Worm (Caenorhabditis elegans) whole organism, L1 larva: ENCODE results near the gene rig-4.

Experiments used
- C04F5.9 ChIP-seq: sonication (generic microtip); optimal IDR thresholded peaks from 2 replicates; lab custom pipeline; 2016; ENCODE audit warnings: missing genetic modification characterization, missing compliant biosample characterization
- F16B12.6 ChIP-seq: fragments of 150-350 bp; optimal IDR thresholded peaks from 2 replicates; lab custom pipeline; 2014; ENCODE audit warnings: missing biosample characterization, missing genetic modification characterization
- Y116A8C.19 ChIP-seq: sonication (generic microtip); optimal IDR thresholded peaks from 2 replicates; lab custom pipeline; 2016; ENCODE audit warnings: missing compliant biosample characterization, missing genetic modification characterization, borderline replicate concordance
- aha-1 ChIP-seq: fragments of 150-350 bp; optimal IDR thresholded peaks from 2 replicates; lab custom pipeline; 2014; ENCODE audit warnings: missing biosample characterization, missing genetic modification characterization
- aly-2 ChIP-seq: fragments of 150-350 bp; optimal IDR thresholded peaks from 2 replicates; lab custom pipeline; 2014; ENCODE audit warnings: missing biosample characterization, missing genetic modification characterization
- ama-1 ChIP-seq: fragments of 150-350 bp; optimal IDR thresholded peaks from 2 replicates; lab custom pipeline; 2014
- ceh-63 ChIP-seq: fragments of 200-800 bp; sonication (Bioruptor generic); optimal IDR thresholded peaks from 2 replicates; lab custom pipeline; 2018; ENCODE audit warnings: mild to moderate bottlenecking, missing genetic modification characterization, missing compliant biosample characterization
- ceh-88 ChIP-seq: fragments of 200-800 bp; sonication (Bioruptor generic); IDR thresholded peaks from 2 replicates; pipeline ENCODE4 v1.3.6; 2022; ENCODE audit warnings: missing genetic modification characterization, missing compliant biosample characterization
- dpl-1 ChIP-seq, 3 experiments: fragments of 150-350 bp in 2 of 3; sonication (generic microtip) in 1 of 3; optimal IDR thresholded peaks; 2 replicates each; lab custom pipeline; 2014 to 2017; ENCODE audit warnings: missing biosample characterization in 3 of 3, missing genetic modification characterization in 3 of 3, missing genetic modification reagents in 3 of 3
- dsc-1 ChIP-seq: sonication (generic microtip); optimal IDR thresholded peaks from 2 replicates; lab custom pipeline; 2016; ENCODE audit warnings: mild to moderate bottlenecking, missing genetic modification characterization, missing compliant biosample characterization
- efl-1 ChIP-seq, 4 experiments: fragments of 150-350 bp; optimal IDR thresholded peaks in 3 of 4; peaks in 1 of 4; 1 replicate in 1 of 4; 2 replicates in 3 of 4; lab custom pipeline; 2014; ENCODE audit warnings: missing biosample characterization in 2 of 4, missing genetic modification characterization in 2 of 4, missing genetic modification reagents in 2 of 4
- egl-27 ChIP-seq, 2 experiments: fragments of 150-350 bp in 1 of 2; sonication (generic microtip); optimal IDR thresholded peaks; 3 replicates each; lab custom pipeline; 2017 to 2018; ENCODE audit warnings: missing biosample characterization in 2 of 2, missing genetic modification characterization in 2 of 2, missing genetic modification reagents in 2 of 2
- elt-3 ChIP-seq, 6 experiments: fragments of 150-350 bp in 1 of 6; sonication (generic microtip); optimal IDR thresholded peaks; 2 replicates each; lab custom pipeline; 2017 to 2018; ENCODE audit warnings: missing biosample characterization in 6 of 6, missing genetic modification characterization in 6 of 6, inconsistent platforms in 1 of 6
- fkh-4 ChIP-seq: sonication (generic microtip); optimal IDR thresholded peaks from 2 replicates; lab custom pipeline; 2016; ENCODE audit warnings: missing compliant biosample characterization, missing genetic modification characterization, borderline replicate concordance
- grh-1 ChIP-seq: fragments of 200-800 bp; sonication (Bioruptor generic); IDR thresholded peaks from 2 replicates; pipeline ENCODE4 v1.3.6; 2022; ENCODE audit warnings: missing genetic modification reagents, missing genetic modification characterization, missing compliant biosample characterization
- irx-1 ChIP-seq: sonication (generic microtip); optimal IDR thresholded peaks from 2 replicates; lab custom pipeline; 2016; ENCODE audit warnings: missing genetic modification characterization, missing compliant biosample characterization
- isw-1 ChIP-seq: fragments of 200-800 bp; sonication (Bioruptor generic); IDR thresholded peaks from 2 replicates; pipeline ENCODE4 v1.3.6; 2022; ENCODE audit warnings: missing genetic modification characterization, missing compliant biosample characterization
- lin-35 ChIP-seq, 2 experiments: fragments of 150-350 bp; optimal IDR thresholded peaks; 2 replicates each; lab custom pipeline; 2014; ENCODE audit warnings: missing biosample characterization in 2 of 2, missing genetic modification characterization in 2 of 2, missing genetic modification reagents in 2 of 2
- lsy-2 ChIP-seq, 2 experiments: fragments of 150-350 bp; optimal IDR thresholded peaks; 2 replicates each; lab custom pipeline; 2014; ENCODE audit warnings: missing biosample characterization in 2 of 2, missing genetic modification characterization in 2 of 2
- mdl-1 ChIP-seq, 2 experiments: fragments of 150-350 bp; optimal IDR thresholded peaks; 2 replicates each; lab custom pipeline; 2014 to 2017; ENCODE audit warnings: missing biosample characterization in 2 of 2, missing genetic modification characterization in 2 of 2, inconsistent platforms in 1 of 2
- nhr-11 ChIP-seq: fragments of 150-350 bp; optimal IDR thresholded peaks from 2 replicates; lab custom pipeline; 2014; ENCODE audit warnings: missing biosample characterization, missing genetic modification characterization
- nhr-19 ChIP-seq: fragments of 200-800 bp; sonication (Bioruptor generic); conservative IDR thresholded peaks from 2 replicates; pipeline ENCODE4 v1.3.6; 2022; ENCODE audit warnings: missing genetic modification characterization, missing compliant biosample characterization
- nhr-237 ChIP-seq: fragments of 150-350 bp; optimal IDR thresholded peaks from 2 replicates; lab custom pipeline; 2014; ENCODE audit warnings: missing biosample characterization, missing genetic modification characterization
- nhr-47 ChIP-seq: sonication (generic microtip); optimal IDR thresholded peaks from 2 replicates; lab custom pipeline; 2016; ENCODE audit warnings: mild to moderate bottlenecking, missing genetic modification characterization, moderate library complexity, missing compliant biosample characterization
- nhr-71 ChIP-seq: sonication (generic microtip); optimal IDR thresholded peaks from 2 replicates; lab custom pipeline; 2016; ENCODE audit warnings: mild to moderate bottlenecking, missing genetic modification characterization, moderate library complexity, missing compliant biosample characterization
- nhr-85 ChIP-seq: sonication (generic microtip); peaks from one replicate; lab custom pipeline; 2016; ENCODE audit warnings: missing genetic modification characterization, inconsistent platforms, missing compliant biosample characterization
- pag-3 ChIP-seq: sonication (generic microtip); optimal IDR thresholded peaks from 2 replicates; lab custom pipeline; 2017; ENCODE audit warnings: missing genetic modification characterization, mild to moderate bottlenecking, missing compliant biosample characterization, antibody characterized with exemption, borderline replicate concordance; ENCODE audit not compliant: insufficient read depth
- pax-3 ChIP-seq: fragments of 200-800 bp; sonication (Bioruptor generic); optimal IDR thresholded peaks from 2 replicates; lab custom pipeline; 2018; ENCODE audit warnings: mild to moderate bottlenecking, missing genetic modification characterization, moderate library complexity, missing compliant biosample characterization
- rnt-1 ChIP-seq: sonication (generic microtip); optimal IDR thresholded peaks from 2 replicates; lab custom pipeline; 2016; ENCODE audit warnings: mild to moderate bottlenecking, missing genetic modification characterization, moderate library complexity, missing compliant biosample characterization
- sox-4 ChIP-seq: sonication (generic microtip); optimal IDR thresholded peaks from 2 replicates; lab custom pipeline; 2016; ENCODE audit warnings: missing genetic modification characterization, missing compliant biosample characterization
- zip-4 ChIP-seq: fragments of 200-800 bp; sonication (Bioruptor generic); optimal IDR thresholded peaks from 2 replicates; lab custom pipeline; 2018; ENCODE audit warnings: mild to moderate bottlenecking, missing genetic modification characterization, moderate library complexity, missing compliant biosample characterization

rig-4 gene

ce11 chrIV:7956643-7957317, 47.1 kb downstream of the rig-4 start, which contains the start of gene csr-1:
TSS of gene csr-1 (plus strand) at chrIV:7957267.
- no peak for TF ChIP-seq nhr-11 (tag; lab: Kevin White, UChicago)

- TF ChIP-seq nhr-237 (tag; lab: Kevin White, UChicago) (no peak), fkh-4 (tag; lab: Kevin White, UChicago) (no peak), egl-27 (tag; optimal IDR thresholded peaks at IDR 0.05; lab: Kevin White, UChicago) (no peak), ceh-63 (GFP tag; lab: Kevin White, UChicago) (no peak), grh-1 (GFP tag; lab: Robert Waterston, UW) (no peak)
- TF ChIP-seq, all 84 proteins: peak for 0
These were observed 48.1 kb downstream of the rig-4 start, which contains the start of gene ceh-19 for ce11 chrIV:7955849-7956248. TSS of gene ceh-19 (minus strand) at chrIV:7955949.

- TF ChIP-seq pag-3 (no peak), mdl-1 (tag; optimal IDR thresholded peaks at IDR 0.05; lab: Kevin White, UChicago) (no peak), zip-4 (no peak), lin-35 (GFP tag; optimal IDR thresholded peaks at IDR 0.05; lab: Kevin White, UChicago) (no peak), aha-1 (tag; lab: Kevin White, UChicago) (no peak), dpl-1 (GFP tag; optimal IDR thresholded peaks at IDR 0.05; lab: Kevin White, UChicago) (no peak), elt-3 (tag; optimal IDR thresholded peaks at IDR 0.05; lab: Kevin White, UChicago) (no peak), aly-2 (tag; lab: Kevin White, UChicago) (no peak), sox-4 (tag; lab: Kevin White, UChicago) (no peak), nhr-237 (tag; lab: Kevin White, UChicago) (no peak), ama-1 (lab: Kevin White, UChicago) (no peak), pax-3 (tag; lab: Kevin White, UChicago) (no peak), irx-1 (tag; lab: Kevin White, UChicago) (no peak), Y116A8C.19 (tag; lab: Kevin White, UChicago) (no peak), C04F5.9 (tag; lab: Kevin White, UChicago) (no peak)
These were observed 49.9 kb downstream of the rig-4 start for ce11 chrIV:7954006-7954405.

ce11 chrIV:7948290-7948689, 55.6 kb downstream of the rig-4 start, which contains the start of gene mcm-3AP:
TSS of gene mcm-3AP (plus strand) at chrIV:7948672.
- peak; percentile 45 for TF ChIP-seq nhr-47 (tag; lab: Kevin White, UChicago)
- peak; percentile 31 to 83 for TF ChIP-seq lsy-2 (tag; optimal IDR thresholded peaks at IDR 0.05; lab: Kevin White, UChicago)
- TF ChIP-seq lin-35 (GFP tag; optimal IDR thresholded peaks at IDR 0.05; lab: Kevin White, UChicago) = peak in 1 of 2 experiments; percentile 37
- TF ChIP-seq nhr-85 (tag; lab: Kevin White, UChicago) = peak; percentile 44
- peak; percentile 35 for TF ChIP-seq rnt-1 (tag; lab: Kevin White, UChicago)
- TF ChIP-seq dsc-1 (tag; lab: Kevin White, UChicago) = peak; percentile 0
- TF ChIP-seq isw-1 (GFP tag; lab: Robert Waterston, UW) = peak; percentile 72
- TF ChIP-seq nhr-71 (tag; lab: Kevin White, UChicago) = peak; percentile 50
- peak; percentile 41; the same call in 1 of the 2 replicates for TF ChIP-seq ceh-88 (GFP tag; lab: Robert Waterston, UW)
- TF ChIP-seq F16B12.6 (tag; lab: Kevin White, UChicago) = peak; percentile 36
- TF ChIP-seq dpl-1 (GFP tag; optimal IDR thresholded peaks at IDR 0.05; lab: Kevin White, UChicago) = peak in 1 of 3 experiments; percentile 30
- peak; percentile 72 for TF ChIP-seq nhr-19 (GFP tag; lab: Robert Waterston, UW)
- TF ChIP-seq efl-1 (optimal IDR thresholded peaks at IDR 0.05; lab: Kevin White, UChicago) = peak; percentile 28 to 35
- peak; percentile 16 to 88 for TF ChIP-seq efl-1 (GFP tag; optimal IDR thresholded peaks at IDR 0.05 in 1 of 2; lab: Kevin White, UChicago)
